Worm (Caenorhabditis elegans) whole organism, L3 larva: ENCODE measurements around the gene Y69A2AR.18.

Experiments
- ama-1 ChIP-seq: fragments of 150-350 bp; optimal IDR thresholded peaks from 2 replicates; lab custom pipeline; 2018
- egl-27 ChIP-seq: sonication (generic microtip); optimal IDR thresholded peaks from 4 replicates; lab custom pipeline; 2017; ENCODE audit warnings: missing biosample characterization, missing genetic modification reagents, missing genetic modification characterization
- elt-1 ChIP-seq: fragments of 150-350 bp; optimal IDR thresholded peaks from 2 replicates; lab custom pipeline; 2014; ENCODE audit warnings: missing biosample characterization, missing genetic modification characterization
- mdl-1 ChIP-seq: fragments of 150-350 bp; optimal IDR thresholded peaks from 2 replicates; lab custom pipeline; 2014; ENCODE audit warnings: missing biosample characterization, missing genetic modification characterization
- nhr-11 ChIP-seq: fragments of 150-350 bp; optimal IDR thresholded peaks from 2 replicates; lab custom pipeline; 2014; ENCODE audit warnings: missing biosample characterization, missing genetic modification characterization
- pha-4 ChIP-seq: fragments of 150-350 bp; optimal IDR thresholded peaks from 2 replicates; lab custom pipeline; 2014; ENCODE audit warnings: missing biosample characterization, missing genetic modification reagents, missing genetic modification characterization
- tbx-2 ChIP-seq: sonication (generic microtip); optimal IDR thresholded peaks from 2 replicates; lab custom pipeline; 2016; ENCODE audit warnings: mild to moderate bottlenecking, missing genetic modification characterization, missing compliant biosample characterization
- unc-39 ChIP-seq: sonication (generic microtip); optimal IDR thresholded peaks from 4 replicates; lab custom pipeline; 2017; ENCODE audit warnings: missing biosample characterization, missing genetic modification characterization

DNA sequence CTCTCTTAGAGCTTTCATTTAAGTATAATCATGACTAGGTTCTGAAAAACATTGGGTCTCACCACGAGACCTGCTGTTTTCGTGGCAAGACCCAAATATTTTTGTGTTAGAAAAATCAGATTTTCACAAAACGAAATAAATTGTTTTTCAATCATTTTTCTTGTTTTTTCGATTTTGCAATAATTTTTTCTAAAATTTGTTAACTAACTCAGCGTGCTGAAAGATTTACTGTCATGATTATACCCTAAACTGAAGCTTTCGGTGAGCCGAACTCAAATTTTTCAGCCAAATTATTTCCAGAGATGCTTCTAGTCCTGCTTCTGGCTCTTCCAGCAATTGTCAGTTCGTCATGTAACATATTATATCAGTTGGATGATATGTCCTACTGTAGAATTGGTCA lies 13.6 kb upstream of the Y69A2AR.18 start, which contains the start of gene Y69A2AL.2:
- TF ChIP-seq mdl-1 (tag; lab: Kevin White, UChicago) (no peak), ama-1 (lab: Kevin White, UChicago) (no peak), nhr-11 (tag; lab: Kevin White, UChicago) (no peak), tbx-2 (tag; lab: Kevin White, UChicago) (no peak), unc-39 (tag; lab: Kevin White, UChicago) (no peak), pha-4 (tag; lab: Kevin White, UChicago) (no peak), elt-1 (tag; lab: Kevin White, UChicago) (no peak), egl-27 (tag; lab: Kevin White, UChicago) (no peak)
